Fruit fly (Drosophila melanogaster) whole organism, wandering third instar larva: ENCODE data around the gene CG18628.

Experiments used
- CG32264 ChIP-seq: fragments of 200-800 bp; sonication (Bioruptor generic); optimal IDR thresholded peaks from 2 replicates; lab custom pipeline; 2016; ENCODE audit warnings: missing biosample characterization, missing genetic modification characterization
- Dif ChIP-seq: fragments of 200-275, 200-300 bp; sonication (Bioruptor generic); optimal IDR thresholded peaks from 2 replicates; lab custom pipeline; 2018; ENCODE audit warnings: missing biosample characterization, missing genetic modification characterization; ENCODE audit not compliant: partially characterized antibody
- GATAd ChIP-seq: sonication (Bioruptor generic); optimal IDR thresholded peaks from 2 replicates; lab custom pipeline; 2016; ENCODE audit warnings: missing biosample characterization, missing genetic modification characterization
- Hnf4 ChIP-seq: fragments of 200-800 bp; sonication (Bioruptor generic); optimal IDR thresholded peaks from 2 replicates; lab custom pipeline; 2016; ENCODE audit warnings: missing biosample characterization, mild to moderate bottlenecking, missing genetic modification characterization
- Hr83 ChIP-seq: fragments of 200-300 bp; sonication (Bioruptor generic); optimal IDR thresholded peaks from 2 replicates; lab custom pipeline; 2016; ENCODE audit warnings: missing biosample characterization, mild to moderate bottlenecking, missing genetic modification characterization, moderate library complexity; ENCODE audit not compliant: poor library complexity, severe bottlenecking
- Jra ChIP-seq: sonication (Bioruptor generic); optimal IDR thresholded peaks from 2 replicates; lab custom pipeline; 2016; ENCODE audit warnings: missing biosample characterization, missing genetic modification characterization
- br ChIP-seq: fragments of 200-800 bp; sonication (Bioruptor generic); optimal IDR thresholded peaks from 2 replicates; lab custom pipeline; 2016; ENCODE audit warnings: missing biosample characterization, missing genetic modification characterization
- brk ChIP-seq: fragments of 200-800 bp; sonication (Bioruptor generic); optimal IDR thresholded peaks from 2 replicates; lab custom pipeline; 2016; ENCODE audit warnings: missing biosample characterization, mild to moderate bottlenecking, missing genetic modification characterization
- dsf ChIP-seq: sonication (Bioruptor generic); optimal IDR thresholded peaks from 2 replicates; lab custom pipeline; 2016; ENCODE audit warnings: missing biosample characterization, missing genetic modification characterization, borderline replicate concordance
- foxo ChIP-seq, 2 experiments: fragments of 200-800 bp; sonication (Bioruptor generic); optimal IDR thresholded peaks; 2 replicates in 1 of 2; 3 replicates in 1 of 2; lab custom pipeline; 2016 to 2017; ENCODE audit warnings: missing biosample characterization in 2 of 2, missing genetic modification characterization in 2 of 2
- sage ChIP-seq: fragments of 200-800 bp; sonication (Bioruptor generic); optimal IDR thresholded peaks from 2 replicates; lab custom pipeline; 2016; ENCODE audit warnings: missing biosample characterization, mild to moderate bottlenecking, missing genetic modification characterization
- tai ChIP-seq: sonication (Bioruptor generic); optimal IDR thresholded peaks from 2 replicates; lab custom pipeline; 2016; ENCODE audit warnings: missing biosample characterization, missing genetic modification characterization

The CG18628 gene

dm6 chr3L:10686625-10687024 lies 47.1 kb downstream of the CG18628 start:
- TF ChIP-seq Hnf4 (no peak), CG32264 (GFP tag; lab: Kevin White, UChicago) (no peak), Jra (GFP tag; lab: Kevin White, UChicago) (no peak), br (GFP tag; lab: Kevin White, UChicago) (no peak), tai (no peak), foxo (GFP tag; optimal IDR thresholded peaks at IDR 0.05; lab: Kevin White, UChicago) (no peak), dsf (GFP tag; lab: Kevin White, UChicago) (no peak), Dif (GFP tag; lab: Kevin White, UChicago) (no peak), sage (GFP tag; lab: Kevin White, UChicago) (no peak), brk (GFP tag; lab: Kevin White, UChicago) (no peak), GATAd (no peak), Hr83 (GFP tag; lab: Kevin White, UChicago) (no peak)
